Fruit fly (Drosophila melanogaster) whole organism, embryonic: Measurements from ENCODE around the gene CG15471.

Experiments used
- Atf-2 ChIP-seq: fragments of 200-800 bp; sonication (Bioruptor generic); optimal IDR thresholded peaks from 2 replicates; lab custom pipeline; 2016; ENCODE audit warnings: missing biosample characterization, missing genetic modification characterization
- CG32772 ChIP-seq: fragments of 200-800 bp; sonication (Bioruptor generic); IDR thresholded peaks from 2 replicates; pipeline ENCODE4 v1.3.6; 2022; ENCODE audit warnings: missing biosample characterization, missing genetic modification characterization
- CG7372 ChIP-seq: fragments of 200-800 bp; sonication (Bioruptor generic); IDR thresholded peaks from 2 replicates; pipeline ENCODE4 v1.3.6; 2022; ENCODE audit warnings: missing biosample characterization, missing genetic modification characterization
- CTCF ChIP-seq: fragments of 200-800 bp; sonication (Bioruptor generic); optimal IDR thresholded peaks from 2 replicates; lab custom pipeline; 2017; ENCODE audit warnings: missing biosample characterization, mild to moderate bottlenecking, missing genetic modification characterization, moderate library complexity
- Hr39 ChIP-seq: fragments of >200 bp; optimal IDR thresholded peaks from 2 replicates; lab custom pipeline; 2017
- amos ChIP-seq: fragments of 200-800 bp; sonication (Bioruptor generic); IDR thresholded peaks from 2 replicates; pipeline ENCODE4 v1.3.6; 2022; ENCODE audit warnings: missing biosample characterization, missing genetic modification characterization; ENCODE audit not compliant: partially characterized antibody
- dpn ChIP-seq, 2 experiments: fragments of 200-800 bp; sonication (Bioruptor generic); optimal IDR thresholded peaks; 3 replicates each; lab custom pipeline; 2016; ENCODE audit warnings: missing biosample characterization in 2 of 2, missing genetic modification characterization in 2 of 2
- insv ChIP-seq, 2 experiments: fragments of 200-800 bp; sonication (Bioruptor generic); optimal IDR thresholded peaks; 3 replicates each; lab custom pipeline; 2016 to 2018; ENCODE audit warnings: missing biosample characterization in 2 of 2, missing genetic modification characterization in 2 of 2
- nau ChIP-seq: fragments of 200-800 bp; sonication (Bioruptor generic); optimal IDR thresholded peaks from 3 replicates; lab custom pipeline; 2017; ENCODE audit warnings: missing biosample characterization, mild to moderate bottlenecking, missing genetic modification characterization, missing genetic modification reagents
- pan ChIP-seq, 4 experiments: fragments of >200 bp in 3 of 4; fragments of 200-800 bp in 1 of 4; sonication (Bioruptor generic) in 1 of 4; optimal IDR thresholded peaks in 3 of 4; IDR thresholded peaks in 1 of 4; 2 replicates each; pipeline versions ENCODE4 v1.3.6 to Lab custom; 2017 to 2022; ENCODE audit warnings: missing biosample characterization in 2 of 4, missing genetic modification characterization in 2 of 4, mixed read lengths in 1 of 4
- tap ChIP-seq: fragments of 200-800 bp; optimal IDR thresholded peaks from 3 replicates; lab custom pipeline; 2019; ENCODE audit warnings: missing biosample characterization, mild to moderate bottlenecking, missing genetic modification characterization, moderate library complexity
- unc-4 ChIP-seq: fragments of 200-800 bp; sonication (Bioruptor generic); IDR thresholded peaks from 2 replicates; pipeline ENCODE4 v1.3.6; 2022; ENCODE audit warnings: missing biosample characterization, missing genetic modification characterization; ENCODE audit not compliant: partially characterized antibody

- no peak for TF ChIP-seq unc-4 (GFP tag; lab: Robert Waterston, UW)
- TF ChIP-seq insv (GFP tag; optimal IDR thresholded peaks at IDR 0.05; lab: Kevin White, UChicago), result no peak
- TF ChIP-seq CTCF (GFP tag; lab: Kevin White, UChicago), result no peak
- no peak for TF ChIP-seq CG32772
- no peak for TF ChIP-seq nau
- no peak for TF ChIP-seq Atf-2 (GFP tag; lab: Kevin White, UChicago)
- no peak for TF ChIP-seq CG7372 (GFP tag; lab: Robert Waterston, UW)
- no peak for TF ChIP-seq amos (GFP tag; lab: Robert Waterston, UW)
- TF ChIP-seq tap (tag; lab: Kevin White, UChicago), result peak; percentile 27
- TF ChIP-seq Hr39 (lab: Kevin White, UChicago), result no peak
- TF ChIP-seq pan (optimal IDR thresholded peaks at IDR 0.05; lab: Kevin White, UChicago), result no peak
- TF ChIP-seq pan (GFP tag; optimal IDR thresholded peaks at IDR 0.05 in 1 of 2, IDR thresholded peaks at IDR 0.05 in 1 of 2), result no peak
- peak in 1 of 2 experiments; percentile 8 for TF ChIP-seq dpn (GFP tag; optimal IDR thresholded peaks at IDR 0.05; lab: Kevin White, UChicago)
These were observed 20.3 kb downstream of the CG15471 start for dm6 chrX:4762267-4762666.
